Worm (Caenorhabditis elegans) whole organism, L3 larva: Measurements from ENCODE around the gene C55A1.6.

Source experiments
- jun-1 ChIP-seq: fragments of 150-350 bp; optimal IDR thresholded peaks from 2 replicates; lab custom pipeline; 2014; ENCODE audit warnings: missing biosample characterization, missing genetic modification reagents, missing genetic modification characterization
- nfya-1 ChIP-seq: sonication (generic microtip); optimal IDR thresholded peaks from 2 replicates; lab custom pipeline; 2017; ENCODE audit warnings: missing genetic modification characterization, mild to moderate bottlenecking, missing compliant biosample characterization, antibody characterized with exemption, moderate library complexity; ENCODE audit not compliant: insufficient read depth
- nhr-23 ChIP-seq: fragments of 150-350 bp; optimal IDR thresholded peaks from 2 replicates; lab custom pipeline; 2014; ENCODE audit warnings: missing biosample characterization, missing genetic modification reagents, missing genetic modification characterization
- nhr-25 ChIP-seq: sonication (generic microtip); optimal IDR thresholded peaks from 2 replicates; lab custom pipeline; 2017; ENCODE audit warnings: missing biosample characterization, missing genetic modification characterization
- nhr-28 ChIP-seq: fragments of 150-350 bp; optimal IDR thresholded peaks from 2 replicates; lab custom pipeline; 2014; ENCODE audit warnings: missing biosample characterization, missing genetic modification characterization
- pqm-1 ChIP-seq: fragments of 150-350 bp; optimal IDR thresholded peaks from 2 replicates; lab custom pipeline; 2017; ENCODE audit warnings: missing biosample characterization, missing genetic modification characterization, inconsistent platforms
- snpc-4 ChIP-seq: fragments of 150-350 bp; optimal IDR thresholded peaks from 2 replicates; lab custom pipeline; 2014; ENCODE audit warnings: missing biosample characterization, missing genetic modification characterization
- tbx-2 ChIP-seq: sonication (generic microtip); optimal IDR thresholded peaks from 2 replicates; lab custom pipeline; 2016; ENCODE audit warnings: mild to moderate bottlenecking, missing genetic modification characterization, missing compliant biosample characterization

DNA sequence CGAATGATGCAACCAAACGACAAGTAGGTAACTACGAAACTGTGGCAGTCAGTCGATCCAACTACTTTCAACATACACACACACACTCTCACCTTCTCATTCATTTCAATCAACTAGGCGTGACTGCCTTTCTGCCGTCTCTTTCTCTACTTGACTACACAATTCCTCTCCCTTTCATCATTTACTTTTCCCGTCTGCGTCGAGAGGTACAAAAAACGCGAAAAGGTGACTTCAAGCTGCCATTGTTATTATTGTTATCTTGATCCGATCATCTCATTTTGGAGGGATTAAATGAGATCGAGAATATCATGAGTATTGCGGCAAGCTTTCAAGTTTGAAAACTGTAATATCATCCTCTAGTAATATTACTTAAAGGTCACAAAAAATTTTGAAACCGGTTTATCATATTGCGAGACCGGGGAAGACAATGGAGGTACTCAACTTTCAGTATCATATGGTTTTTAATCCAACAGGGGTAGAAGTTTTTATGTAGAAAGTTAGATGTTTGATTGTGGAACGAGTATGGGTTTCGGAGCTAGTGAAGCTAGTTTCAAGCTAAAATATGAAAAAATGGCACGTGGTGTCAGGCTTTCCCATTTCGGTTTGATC, 16.3 kb downstream of the C55A1.6 start:
- TF ChIP-seq nhr-23 (tag; lab: Kevin White, UChicago) (peak; percentile 17), tbx-2 (tag; lab: Kevin White, UChicago) (no peak), jun-1 (tag; lab: Kevin White, UChicago) (no peak), snpc-4 (tag; lab: Kevin White, UChicago) (no peak), nhr-28 (no peak), nfya-1 (tag; lab: Kevin White, UChicago) (peak; percentile 56), nhr-25 (tag; lab: Kevin White, UChicago) (peak; percentile 85), pqm-1 (tag; lab: Kevin White, UChicago) (no peak)
